Fruit fly (Drosophila melanogaster) ovary, adult (tissue): Measurements from ENCODE around the gene Tk.
"Not testable (repeated sequence)": the region's sequence is repeated elsewhere in the genome, so short reads cannot be mapped to it uniquely, and the experiment has no call there.

Experiments
- CG17801 ChIP-seq: fragments of 200-800 bp; optimal IDR thresholded peaks from 2 replicates; lab custom pipeline; 2019; ENCODE audit warnings: missing biosample characterization, mild to moderate bottlenecking, missing genetic modification characterization, moderate library complexity; ENCODE audit not compliant: partially characterized antibody

Gene Tk

dm6 chr3R:11967262-11968029, 37.8 kb downstream of the Tk start, which contains the start of the genes CG12213 and GC1:
Gene CG12213 (minus strand): TSS chr3R:11967691.
Gene GC1 (plus strand): TSS chr3R:11967708.
- peak; percentile 80 for TF ChIP-seq CG17801 (GFP tag; lab: Kevin White, UChicago)

- no peak for TF ChIP-seq CG17801 (GFP tag; lab: Kevin White, UChicago)
These were observed 41.3 kb downstream of the Tk start for dm6 chr3R:11964000-11964399.

dm6 chr3R:11962739-11963214, 42.5 kb downstream of the Tk start, which contains the start of the genes CG3281 and aurA:
Gene CG3281 (minus strand): TSS chr3R:11962805.
Gene aurA (plus strand): TSS chr3R:11963124.
- TF ChIP-seq CG17801 (GFP tag; lab: Kevin White, UChicago) = peak; percentile 77

dm6 chr3R:11958235-11958634, 47.0 kb downstream of the Tk start, which contains the start of gene Hsp70Ab:
Gene Hsp70Ab (plus strand): TSS chr3R:11958535.
- TF ChIP-seq CG17801 (GFP tag; lab: Kevin White, UChicago) = not testable (repeated sequence)

dm6 chr3R:11957388-11957787, 47.9 kb downstream of the Tk start:
- no peak for TF ChIP-seq CG17801 (GFP tag; lab: Kevin White, UChicago)

- not testable (repeated sequence) for TF ChIP-seq CG17801 (GFP tag; lab: Kevin White, UChicago)
These were observed 48.8 kb downstream of the Tk start, which contains the start of gene Hsp70Aa for dm6 chr3R:11956444-11956843. Gene Hsp70Aa (minus strand): TSS chr3R:11956544.

- TF ChIP-seq CG17801 (GFP tag; lab: Kevin White, UChicago) = no peak
These were observed 55.8 kb downstream of the Tk start, which contains the start of gene CG31211 for dm6 chr3R:11949387-11950029. Gene CG31211 (plus strand): TSS chr3R:11949680.

dm6 chr3R:11948903-11949358, 56.3 kb downstream of the Tk start, which contains the start of gene Cad87A:
Gene Cad87A (minus strand): TSS chr3R:11949129.
- TF ChIP-seq CG17801 (GFP tag; lab: Kevin White, UChicago) = peak; percentile 55

dm6 chr3R:11947959-11948358, 57.3 kb downstream of the Tk start:
- TF ChIP-seq CG17801 (GFP tag; lab: Kevin White, UChicago) = no peak

- TF ChIP-seq CG17801 (GFP tag; lab: Kevin White, UChicago) = no peak
These were observed 58.0 kb downstream of the Tk start for dm6 chr3R:11947079-11947869.

dm6 chr3R:11945450-11946317, 59.6 kb downstream of the Tk start:
- TF ChIP-seq CG17801 (GFP tag; lab: Kevin White, UChicago) = no peak
